Worm (Caenorhabditis elegans): Measurements from ENCODE around the gene mrpl-16.

mrpl-16 gene

ce11 chrIII:4688356-4688755 lies 15.8 kb upstream of the mrpl-16 start, which contains the start of gene tag-243:
Gene tag-243, minus strand, starts transcription at chrIII:4688456.
- TF ChIP-seq tbx-2 (tag; optimal IDR thresholded peaks at IDR 0.05) = no peak
- TF ChIP-seq ref-2 (tag; optimal IDR thresholded peaks at IDR 0.05) = no peak
- TF ChIP-seq pat-9 (tag; optimal IDR thresholded peaks at IDR 0.05) = no peak
- no peak for TF ChIP-seq ceh-14 (tag; optimal IDR thresholded peaks at IDR 0.05)
- TF ChIP-seq ceh-19 (GFP tag; optimal IDR thresholded peaks at IDR 0.05) = no peak
- TF ChIP-seq ahr-1 (tag; optimal IDR thresholded peaks at IDR 0.05) = no peak

- TF ChIP-seq hlh-6 (tag; optimal IDR thresholded peaks at IDR 0.05) = no peak
- TF ChIP-seq ceh-14 (tag; optimal IDR thresholded peaks at IDR 0.05) = no peak
- no peak for TF ChIP-seq nfya-1 (tag; optimal IDR thresholded peaks at IDR 0.05)
- TF ChIP-seq nhr-11 (tag; optimal IDR thresholded peaks at IDR 0.05) = no peak
- TF ChIP-seq tbx-7 (tag; optimal IDR thresholded peaks at IDR 0.05) = no peak
- TF ChIP-seq elt-2 (tag; optimal IDR thresholded peaks at IDR 0.05) = no peak
- no peak for TF ChIP-seq ztf-16 (tag; optimal IDR thresholded peaks at IDR 0.05)
- no peak for TF ChIP-seq pag-3 (tag; optimal IDR thresholded peaks at IDR 0.05; ENCODE audit: borderline replicate concordance)
- TF ChIP-seq ceh-2 (tag; optimal IDR thresholded peaks at IDR 0.05) = no peak
These were observed 15.2 kb upstream of the mrpl-16 start, which contains the start of gene ppat-1 for ce11 chrIII:4688965-4689364. Gene ppat-1, plus strand, starts transcription at chrIII:4689280.

DNA sequence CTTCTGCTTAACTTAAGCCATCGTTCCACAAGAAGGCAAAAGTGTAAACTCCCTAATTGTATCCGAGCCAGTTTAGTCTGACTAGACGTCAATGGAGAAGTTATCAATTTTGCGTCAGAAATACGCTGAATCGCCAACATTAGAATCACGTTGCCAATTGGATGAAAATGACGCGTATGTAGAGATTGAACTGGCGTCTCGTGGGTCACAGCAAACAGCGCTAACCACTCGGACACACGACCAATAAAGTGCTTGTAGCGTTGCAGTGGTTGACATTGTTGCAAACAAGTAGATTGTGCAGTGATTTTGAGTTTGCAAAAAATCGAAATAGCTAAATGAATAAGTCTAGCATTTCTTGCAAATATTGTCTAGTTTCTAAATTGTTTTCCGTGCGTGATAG lies 14.6 kb upstream of the mrpl-16 start:
- TF ChIP-seq nhr-11 (tag; optimal IDR thresholded peaks at IDR 0.05) = no peak
- peak; percentile 75 for TF ChIP-seq ttx-3 (tag; optimal IDR thresholded peaks at IDR 0.05)
- peak; percentile 80 for TF ChIP-seq syd-9 (tag; optimal IDR thresholded peaks at IDR 0.05)
- TF ChIP-seq C08G9.2 (tag; optimal IDR thresholded peaks at IDR 0.05) = peak; percentile 62
- peak; percentile 74 for TF ChIP-seq tbx-2 (tag; optimal IDR thresholded peaks at IDR 0.05)
- TF ChIP-seq ceh-45 (GFP tag; IDR thresholded peaks at IDR 0.05) = peak; percentile 63; the same call in 1 of the 2 replicates
- TF ChIP-seq unc-3 (GFP tag; conservative IDR thresholded peaks at IDR 0.05) = peak; percentile 40; the same call in 1 of the 2 replicates
- TF ChIP-seq unc-3 (tag; optimal IDR thresholded peaks at IDR 0.05) = peak; percentile 61
- peak; percentile 65 for TF ChIP-seq npax-4 (tag; optimal IDR thresholded peaks at IDR 0.05)
- peak; percentile 70 for TF ChIP-seq fax-1 (tag; optimal IDR thresholded peaks at IDR 0.05)
- peak; percentile 72 for TF ChIP-seq sox-4 (tag; optimal IDR thresholded peaks at IDR 0.05)
- peak; percentile 69 for TF ChIP-seq hlh-30 (tag; optimal IDR thresholded peaks at IDR 0.05; ENCODE audit: insufficient read depth)
- TF ChIP-seq unc-42 (tag; optimal IDR thresholded peaks at IDR 0.05) = no peak
- peak; percentile 34 for TF ChIP-seq ceh-2 (tag; optimal IDR thresholded peaks at IDR 0.05)
- TF ChIP-seq dmd-4 (tag; optimal IDR thresholded peaks at IDR 0.05; ENCODE audit: borderline replicate concordance) = peak; percentile 66
- peak; percentile 59 for TF ChIP-seq unc-86 (tag; optimal IDR thresholded peaks at IDR 0.05)
- peak; percentile 77 for TF ChIP-seq ceh-34 (tag; optimal IDR thresholded peaks at IDR 0.05)
- peak; percentile 63 for TF ChIP-seq pha-2 (tag; optimal IDR thresholded peaks at IDR 0.05)
- no peak for TF ChIP-seq pha-4 (tag; optimal IDR thresholded peaks at IDR 0.05)
- no peak for TF ChIP-seq pros-1 (tag; optimal IDR thresholded peaks at IDR 0.05)
- TF ChIP-seq ceh-19 (GFP tag; optimal IDR thresholded peaks at IDR 0.05) = peak; percentile 73
- TF ChIP-seq C38D4.7 (GFP tag; optimal IDR thresholded peaks at IDR 0.05) = peak; percentile 74
- TF ChIP-seq eyg-1 (tag; optimal IDR thresholded peaks at IDR 0.05) = peak; percentile 29
- peak; percentile 88 for TF ChIP-seq ref-2 (tag; optimal IDR thresholded peaks at IDR 0.05)
- TF ChIP-seq madf-2 (tag; optimal IDR thresholded peaks at IDR 0.05) = peak; percentile 84
- TF ChIP-seq elt-2 (tag; optimal IDR thresholded peaks at IDR 0.05) = peak; percentile 83
- peak; percentile 87 for TF ChIP-seq hlh-6 (tag; optimal IDR thresholded peaks at IDR 0.05)
- peak; percentile 35 for TF ChIP-seq ceh-18 (tag; optimal IDR thresholded peaks at IDR 0.05)
- TF ChIP-seq F13H6.1 (tag; optimal IDR thresholded peaks at IDR 0.05) = peak; percentile 31
- peak; percentile 86 for TF ChIP-seq che-1 (tag; optimal IDR thresholded peaks at IDR 0.05)
- no peak for TF ChIP-seq tbx-7 (tag; optimal IDR thresholded peaks at IDR 0.05)
- TF ChIP-seq dve-1 (tag; optimal IDR thresholded peaks at IDR 0.05) = peak; percentile 77
- TF ChIP-seq nhr-232 (tag; optimal IDR thresholded peaks at IDR 0.05) = peak; percentile 75
- peak; percentile 24 for TF ChIP-seq hlh-8 (tag; optimal IDR thresholded peaks at IDR 0.05)
- peak; percentile 89 for TF ChIP-seq ceh-6 (GFP tag; optimal IDR thresholded peaks at IDR 0.05)
- peak; percentile 62 for TF ChIP-seq rnt-1 (tag; optimal IDR thresholded peaks at IDR 0.05)
- TF ChIP-seq ceh-22 (tag; optimal IDR thresholded peaks at IDR 0.05) = no peak
- TF ChIP-seq mec-3 (tag; optimal IDR thresholded peaks at IDR 0.05; ENCODE audit: borderline replicate concordance) = no peak
- TF ChIP-seq Y22D7AL.16 (tag; optimal IDR thresholded peaks at IDR 0.05) = peak; percentile 63
- peak; percentile 68 for TF ChIP-seq ets-4 (tag; optimal IDR thresholded peaks at IDR 0.05)
- TF ChIP-seq ahr-1 (tag; optimal IDR thresholded peaks at IDR 0.05) = peak; percentile 69
- TF ChIP-seq lin-11 (tag; optimal IDR thresholded peaks at IDR 0.05) = peak; percentile 65
